Fruit fly (Drosophila melanogaster) whole organism, embryonic: ENCODE results near the gene CG17841.

Experiments used
- Aef1 ChIP-seq: fragments of 200-800 bp; sonication (Bioruptor generic); IDR thresholded peaks from 3 replicates; pipeline ENCODE4 v1.3.6; 2022; ENCODE audit warnings: missing biosample characterization, missing genetic modification characterization
- Atf-2 ChIP-seq: fragments of 200-800 bp; sonication (Bioruptor generic); optimal IDR thresholded peaks from 2 replicates; lab custom pipeline; 2016; ENCODE audit warnings: missing biosample characterization, missing genetic modification characterization
- CG10209 ChIP-seq: fragments of 200-800 bp; sonication (Bioruptor generic); optimal IDR thresholded peaks from 3 replicates; lab custom pipeline; 2017; ENCODE audit warnings: missing biosample characterization, mild to moderate bottlenecking, missing genetic modification characterization, missing genetic modification reagents
- CG11247 ChIP-seq: fragments of 200-800 bp; sonication (Bioruptor generic); IDR thresholded peaks from 2 replicates; pipeline ENCODE4 v1.3.6; 2022; ENCODE audit warnings: missing biosample characterization, missing genetic modification characterization
- CG14965 ChIP-seq: fragments of 200-800 bp; sonication (Bioruptor generic); optimal IDR thresholded peaks from 2 replicates; lab custom pipeline; 2016; ENCODE audit warnings: missing biosample characterization, missing genetic modification characterization, borderline replicate concordance
- CG15601 ChIP-seq: fragments of 200-800 bp; sonication (Bioruptor generic); optimal IDR thresholded peaks from 3 replicates; lab custom pipeline; 2019; ENCODE audit warnings: missing biosample characterization, mild to moderate bottlenecking, missing genetic modification characterization, moderate library complexity
- CG16779 ChIP-seq: fragments of 200-800 bp; sonication (Bioruptor generic); IDR thresholded peaks from 2 replicates; pipeline ENCODE4 v1.3.6; 2022; ENCODE audit warnings: missing biosample characterization, missing genetic modification characterization
- CG17186 ChIP-seq: fragments of 200-800 bp; sonication (Bioruptor generic); optimal IDR thresholded peaks from 3 replicates; lab custom pipeline; 2017; ENCODE audit warnings: missing biosample characterization, missing genetic modification reagents, missing genetic modification characterization
- CG17359 ChIP-seq: fragments of 200-800 bp; sonication (Bioruptor generic); optimal IDR thresholded peaks from 3 replicates; lab custom pipeline; 2018; ENCODE audit warnings: missing biosample characterization, mild to moderate bottlenecking, missing genetic modification characterization, moderate library complexity
- CG17385 ChIP-seq: fragments of 200-800 bp; sonication (Bioruptor generic); optimal IDR thresholded peaks from 3 replicates; lab custom pipeline; 2018; ENCODE audit warnings: missing biosample characterization, mild to moderate bottlenecking, missing genetic modification characterization
- CG1832 ChIP-seq: fragments of 200-800 bp; sonication (Bioruptor generic); optimal IDR thresholded peaks from 2 replicates; lab custom pipeline; 2017; ENCODE audit warnings: missing biosample characterization, mild to moderate bottlenecking, missing genetic modification characterization, inconsistent platforms
- CG2678 ChIP-seq: fragments of 200-800 bp; sonication (Bioruptor generic); optimal IDR thresholded peaks from 3 replicates; lab custom pipeline; 2019; ENCODE audit warnings: missing biosample characterization, mild to moderate bottlenecking, missing genetic modification characterization, moderate library complexity
- CG4360 ChIP-seq: fragments of 200-800 bp; sonication (Bioruptor generic); IDR thresholded peaks from 2 replicates; pipeline ENCODE4 v1.3.6; 2022; ENCODE audit warnings: missing biosample characterization, missing genetic modification characterization
- CG6272 ChIP-seq: fragments of 200-800 bp; sonication (Bioruptor generic); IDR thresholded peaks from 2 replicates; pipeline ENCODE4 v1.3.6; 2022; ENCODE audit warnings: missing biosample characterization, missing genetic modification characterization
- CG9437 ChIP-seq: fragments of 200-800 bp; sonication (Bioruptor generic); optimal IDR thresholded peaks from 2 replicates; lab custom pipeline; 2018; ENCODE audit warnings: missing biosample characterization, mild to moderate bottlenecking, missing genetic modification characterization
- CG9817 ChIP-seq: fragments of 200-800 bp; sonication (Bioruptor generic); optimal IDR thresholded peaks from 2 replicates; lab custom pipeline; 2018; ENCODE audit warnings: missing biosample characterization, mild to moderate bottlenecking, missing genetic modification characterization, moderate library complexity
- Fer2 ChIP-seq: fragments of 200-800 bp; sonication (Bioruptor generic); optimal IDR thresholded peaks from 2 replicates; lab custom pipeline; 2018; ENCODE audit warnings: missing biosample characterization, mild to moderate bottlenecking, missing genetic modification characterization, moderate library complexity
- HHEX ChIP-seq: fragments of 200-800 bp; sonication (Bioruptor generic); optimal IDR thresholded peaks from 3 replicates; lab custom pipeline; 2017; ENCODE audit warnings: missing biosample characterization, mild to moderate bottlenecking, missing genetic modification characterization, missing genetic modification reagents
- MBD-R2 ChIP-seq: fragments of 200-800 bp; sonication (Bioruptor generic); IDR thresholded peaks from 2 replicates; pipeline ENCODE4 v1.3.6; 2022; ENCODE audit warnings: missing biosample characterization, missing genetic modification characterization
- Mrtf ChIP-seq: fragments of 200-800 bp; sonication (Bioruptor generic); IDR thresholded peaks from 3 replicates; pipeline ENCODE4 v1.3.6; 2022; ENCODE audit warnings: missing biosample characterization, missing genetic modification characterization
- Opbp ChIP-seq: fragments of 200-800 bp; sonication (Bioruptor generic); IDR thresholded peaks from 3 replicates; pipeline ENCODE4 v1.3.6; 2022; ENCODE audit warnings: missing biosample characterization, missing genetic modification characterization; ENCODE audit not compliant: partially characterized antibody
- Side ChIP-seq: fragments of 200-800 bp; sonication (Bioruptor generic); optimal IDR thresholded peaks from 2 replicates; lab custom pipeline; 2016; ENCODE audit warnings: missing biosample characterization, missing genetic modification characterization
- Sry-δ ChIP-seq: fragments of 200-800 bp; sonication (Bioruptor generic); optimal IDR thresholded peaks from 2 replicates; lab custom pipeline; 2016; ENCODE audit warnings: missing biosample characterization, missing genetic modification characterization
- ab ChIP-seq: fragments of 200-800 bp; sonication (Bioruptor generic); optimal IDR thresholded peaks from 2 replicates; lab custom pipeline; 2016; ENCODE audit warnings: missing biosample characterization, missing genetic modification characterization
- br ChIP-seq: fragments of >200 bp; optimal IDR thresholded peaks from 2 replicates; lab custom pipeline; 2017
- bsh ChIP-seq, 2 experiments: fragments of 200-800 bp; sonication (Bioruptor generic); optimal IDR thresholded peaks; 2 replicates each; lab custom pipeline; 2017 to 2018; ENCODE audit warnings: mild to moderate bottlenecking in 2 of 2, missing biosample characterization in 2 of 2, missing genetic modification characterization in 2 of 2, moderate library complexity in 1 of 2
- cg ChIP-seq: fragments of 200-800 bp; sonication (Bioruptor generic); optimal IDR thresholded peaks from 3 replicates; lab custom pipeline; 2019; ENCODE audit warnings: missing biosample characterization, mild to moderate bottlenecking, missing genetic modification characterization, moderate library complexity
- chinmo ChIP-seq: fragments of 200-800 bp; sonication (Bioruptor generic); IDR thresholded peaks from 4 replicates; pipeline ENCODE4 v1.3.6; 2022; ENCODE audit warnings: missing biosample characterization, missing genetic modification characterization; ENCODE audit not compliant: partially characterized antibody
- esg ChIP-seq: fragments of 200-800 bp; sonication (Bioruptor generic); conservative IDR thresholded peaks from 2 replicates; pipeline ENCODE4 v1.3.6; 2022; ENCODE audit warnings: missing biosample characterization, missing genetic modification characterization
- eve ChIP-seq, 2 experiments: fragments of >200 bp; optimal IDR thresholded peaks; 2 replicates each; lab custom pipeline; 2017; ENCODE audit warnings: missing biosample characterization in 2 of 2, missing genetic modification characterization in 2 of 2
- ewg ChIP-seq: fragments of 200-800 bp; sonication (Bioruptor generic); optimal IDR thresholded peaks from 3 replicates; lab custom pipeline; 2017; ENCODE audit warnings: mild to moderate bottlenecking, missing biosample characterization, missing genetic modification reagents, missing genetic modification characterization
- fd64A ChIP-seq: fragments of 200-800 bp; sonication (Bioruptor generic); optimal IDR thresholded peaks from 3 replicates; lab custom pipeline; 2018; ENCODE audit warnings: missing biosample characterization, mild to moderate bottlenecking, missing genetic modification characterization
- ftz-f1 ChIP-seq: fragments of 200-800 bp; sonication (Bioruptor generic); optimal IDR thresholded peaks from 2 replicates; lab custom pipeline; 2016; ENCODE audit warnings: missing biosample characterization, missing genetic modification characterization
- gem ChIP-seq: fragments of 200-800 bp; sonication (Bioruptor generic); optimal IDR thresholded peaks from 2 replicates; lab custom pipeline; 2019; ENCODE audit warnings: missing biosample characterization, mild to moderate bottlenecking, missing genetic modification characterization, moderate library complexity
- gfzf ChIP-seq: fragments of 200-800 bp; sonication (Bioruptor generic); optimal IDR thresholded peaks from 2 replicates; lab custom pipeline; 2016; ENCODE audit warnings: missing biosample characterization, mild to moderate bottlenecking, missing genetic modification characterization, moderate library complexity
- gsb-n ChIP-seq: fragments of 200-800 bp; sonication (Bioruptor generic); optimal IDR thresholded peaks from 3 replicates; lab custom pipeline; 2018; ENCODE audit warnings: missing biosample characterization, mild to moderate bottlenecking, missing genetic modification characterization
- hbn ChIP-seq: fragments of 200-800 bp; sonication (Bioruptor generic); IDR thresholded peaks from 2 replicates; pipeline ENCODE4 v1.3.6; 2022; ENCODE audit warnings: missing biosample characterization, missing genetic modification characterization; ENCODE audit not compliant: partially characterized antibody
- her ChIP-seq: fragments of 200-800 bp; sonication (Bioruptor generic); optimal IDR thresholded peaks from 2 replicates; lab custom pipeline; 2016; ENCODE audit warnings: missing biosample characterization, missing genetic modification characterization
- jigr1 ChIP-seq: fragments of 200-800 bp; sonication (Bioruptor generic); IDR thresholded peaks from 3 replicates; pipeline ENCODE4 v1.3.6; 2022; ENCODE audit warnings: missing biosample characterization, missing genetic modification characterization
- lmd ChIP-seq: fragments of 200-800 bp; sonication (Bioruptor generic); IDR thresholded peaks from 2 replicates; pipeline ENCODE4 v1.3.6; 2022; ENCODE audit warnings: missing biosample characterization, missing genetic modification characterization
- mam ChIP-seq: fragments of 200-800 bp; sonication (Bioruptor generic); optimal IDR thresholded peaks from 3 replicates; lab custom pipeline; 2016; ENCODE audit warnings: missing biosample characterization, missing genetic modification characterization
- pum ChIP-seq: fragments of 200-800 bp; sonication (Bioruptor generic); optimal IDR thresholded peaks from 2 replicates; lab custom pipeline; 2016; ENCODE audit warnings: missing biosample characterization, missing genetic modification characterization
- run ChIP-seq: fragments of 200-800 bp; sonication (Bioruptor generic); optimal IDR thresholded peaks from 3 replicates; lab custom pipeline; 2018; ENCODE audit warnings: missing biosample characterization, mild to moderate bottlenecking, missing genetic modification characterization
- schlank ChIP-seq: fragments of 200-800 bp; sonication (Bioruptor generic); optimal IDR thresholded peaks from 2 replicates; lab custom pipeline; 2018; ENCODE audit warnings: missing biosample characterization, mild to moderate bottlenecking, missing genetic modification characterization
- seq ChIP-seq: fragments of 200-800 bp; sonication (Bioruptor generic); IDR thresholded peaks from 2 replicates; pipeline ENCODE4 v1.3.6; 2022; ENCODE audit warnings: missing biosample characterization, missing genetic modification characterization
- sisA ChIP-seq: fragments of 200-800 bp; sonication (Bioruptor generic); IDR thresholded peaks from 2 replicates; pipeline ENCODE4 v1.3.6; 2022; ENCODE audit warnings: missing biosample characterization, missing genetic modification characterization
- tgo ChIP-seq: fragments of 200-800 bp; sonication (Bioruptor generic); IDR thresholded peaks from 3 replicates; pipeline ENCODE4 v1.3.6; 2022; ENCODE audit warnings: missing biosample characterization, missing genetic modification characterization
- tll ChIP-seq, 2 experiments: fragments of 200-800 bp in 1 of 2; fragments of >200 bp in 1 of 2; sonication (Bioruptor generic) in 1 of 2; optimal IDR thresholded peaks; 2 replicates each; lab custom pipeline; 2017 to 2019; ENCODE audit warnings: missing biosample characterization in 2 of 2, missing genetic modification characterization in 2 of 2, mild to moderate bottlenecking in 1 of 2, moderate library complexity in 1 of 2
- vvl ChIP-seq: fragments of 200-800 bp; sonication (Bioruptor generic); IDR thresholded peaks from 2 replicates; pipeline ENCODE4 v1.3.6; 2022; ENCODE audit warnings: missing biosample characterization, missing genetic modification characterization

Gene CG17841

DNA sequence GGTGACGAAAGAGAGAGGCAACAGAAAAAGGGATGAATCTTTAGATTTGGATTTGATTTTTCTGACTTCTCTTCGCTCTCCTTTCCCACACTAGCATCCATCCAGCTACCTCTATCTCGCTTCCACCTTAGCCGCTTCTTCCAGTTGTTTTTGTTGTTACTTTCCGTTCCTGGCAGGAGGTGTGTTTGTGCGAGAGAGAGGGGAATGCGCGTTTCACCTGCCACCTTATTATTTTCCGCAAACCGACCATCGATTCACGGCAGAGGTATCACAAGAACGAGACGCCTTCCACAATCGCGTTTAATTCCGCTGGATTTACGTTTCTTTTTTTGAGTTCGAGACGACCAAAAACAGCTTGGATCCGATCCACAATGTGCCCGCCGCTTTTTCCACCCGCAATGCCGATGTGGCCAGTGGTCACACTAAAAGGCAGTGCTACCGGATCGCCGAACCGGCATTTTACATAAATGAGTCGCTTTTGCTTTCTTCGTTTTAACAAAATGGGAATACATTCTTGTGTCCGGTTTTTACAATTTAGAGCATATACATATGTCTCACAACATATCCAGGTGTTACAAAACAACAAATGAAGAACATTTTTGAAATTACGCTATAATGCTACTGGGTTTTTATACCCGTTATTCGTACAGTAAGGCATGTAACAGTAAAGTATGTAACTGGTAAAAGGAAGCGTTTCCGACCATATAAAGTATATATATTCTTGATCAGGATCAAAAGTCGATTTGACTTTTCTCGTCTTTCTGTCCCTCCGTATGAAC is 42.1 kb upstream of the CG17841 start, which contains the start of gene alpha-Man-Ia (continued):
- peak; percentile 8 for TF ChIP-seq CG2678 (tag; lab: Kevin White, UChicago)
- TF ChIP-seq gfzf (GFP tag; lab: Kevin White, UChicago), result peak; percentile 86
- no peak for TF ChIP-seq Atf-2 (GFP tag; lab: Kevin White, UChicago)
- TF ChIP-seq HHEX (GFP tag; lab: Kevin White, UChicago), result peak; percentile 16
- no peak for TF ChIP-seq CG10209 (GFP tag; lab: Kevin White, UChicago)
- no peak for TF ChIP-seq gsb-n (tag; lab: Kevin White, UChicago)
- no peak for TF ChIP-seq CG11247
- TF ChIP-seq sisA (GFP tag; lab: Robert Waterston, UW), result no peak
- no peak for TF ChIP-seq br (lab: Kevin White, UChicago)
- peak; percentile 1 for TF ChIP-seq ewg (GFP tag; lab: Kevin White, UChicago)
- TF ChIP-seq jigr1 (GFP tag; lab: Robert Waterston, UW), result no peak
- no peak for TF ChIP-seq her (GFP tag; lab: Kevin White, UChicago)
- peak; percentile 30; the same call in 1 of the 2 replicates for TF ChIP-seq vvl (GFP tag; lab: Robert Waterston, UW)
- no peak for TF ChIP-seq lmd
- TF ChIP-seq tgo, result peak; percentile 19; the same call in 1 of the 3 replicates
- TF ChIP-seq CG9437 (GFP tag; lab: Kevin White, UChicago), result peak; percentile 2
- TF ChIP-seq CG1832 (GFP tag; lab: Kevin White, UChicago), result peak; percentile 76
- TF ChIP-seq ftz-f1 (GFP tag; lab: Kevin White, UChicago), result no peak
- TF ChIP-seq CG4360 (GFP tag; lab: Robert Waterston, UW), result peak; percentile 80
- TF ChIP-seq schlank (tag; lab: Kevin White, UChicago), result no peak
- TF ChIP-seq CG15601 (tag; lab: Kevin White, UChicago), result no peak
- 0 out of 2 replicates have a peak, but pooled peaks have one; percentile 10 for TF ChIP-seq hbn (GFP tag; lab: Robert Waterston, UW)
- TF ChIP-seq CG17359, result no peak
- TF ChIP-seq eve (GFP tag; optimal IDR thresholded peaks at IDR 0.05; lab: Kevin White, UChicago), result no peak
- no peak for TF ChIP-seq CG16779 (GFP tag; lab: Robert Waterston, UW)
- no peak for TF ChIP-seq Fer2 (tag; lab: Kevin White, UChicago)
- TF ChIP-seq ab (GFP tag; lab: Kevin White, UChicago), result no peak
- TF ChIP-seq esg, result no peak
- no peak for TF ChIP-seq CG17385 (GFP tag; lab: Kevin White, UChicago)
- TF ChIP-seq mam, result peak; percentile 42
- TF ChIP-seq Aef1 (GFP tag; lab: Robert Waterston, UW), result no peak
- peak; percentile 57; the same call in 2 of the 3 replicates for TF ChIP-seq Opbp (GFP tag; lab: Robert Waterston, UW)
- TF ChIP-seq fd64A, result no peak
- TF ChIP-seq tll (GFP tag; optimal IDR thresholded peaks at IDR 0.05; lab: Kevin White, UChicago), result peak in 1 of 2 experiments; percentile 61
- no peak for TF ChIP-seq seq
- TF ChIP-seq CG17186 (GFP tag; lab: Kevin White, UChicago), result no peak
- peak; percentile 69 for TF ChIP-seq Sry-δ (GFP tag; lab: Kevin White, UChicago)
- TF ChIP-seq CG14965, result no peak
- TF ChIP-seq Side (GFP tag; lab: Kevin White, UChicago), result no peak
- peak; percentile 52 for TF ChIP-seq CG9817 (tag; lab: Kevin White, UChicago)
- TF ChIP-seq bsh (GFP tag; optimal IDR thresholded peaks at IDR 0.05; lab: Kevin White, UChicago), result no peak
- TF ChIP-seq gem (tag; lab: Kevin White, UChicago), result peak; percentile 18
- peak; percentile 42; the same call in 1 of the 2 replicates for TF ChIP-seq MBD-R2 (GFP tag; lab: Robert Waterston, UW)
- TF ChIP-seq pum, result peak; percentile 22
- TF ChIP-seq chinmo (GFP tag; lab: Robert Waterston, UW), result 0 out of 4 replicates have a peak, but pooled peaks have one; percentile 21
- no peak for TF ChIP-seq cg (GFP tag; lab: Kevin White, UChicago)
- TF ChIP-seq CG6272 (GFP tag; lab: Robert Waterston, UW), result 0 out of 2 replicates have a peak, but pooled peaks have one; percentile 23
- TF ChIP-seq Mrtf (GFP tag; lab: Robert Waterston, UW), result no peak
- no peak for TF ChIP-seq run (tag; lab: Kevin White, UChicago)
